Fruit fly (Drosophila melanogaster) whole organism, embryonic: Measurements from ENCODE around the gene slp1.
A peak's percentile ranks its signal among the peaks of the same experiment; 100 is the strongest.

Experiments used
- ATbp ChIP-seq: fragments of 200-800 bp; sonication (Bioruptor generic); optimal IDR thresholded peaks from 2 replicates; lab custom pipeline; 2017; ENCODE audit warnings: missing biosample characterization, mild to moderate bottlenecking, missing genetic modification characterization, missing genetic modification reagents
- CG11695 ChIP-seq: fragments of 200-800 bp; sonication (Bioruptor generic); IDR thresholded peaks from 3 replicates; pipeline ENCODE4 v1.3.6; 2022; ENCODE audit warnings: missing biosample characterization, missing genetic modification characterization
- CG14050 ChIP-seq: fragments of 200-800 bp; sonication (Bioruptor generic); IDR thresholded peaks from 3 replicates; pipeline ENCODE4 v1.3.6; 2022; ENCODE audit warnings: missing biosample characterization, missing genetic modification characterization
- CG14441 ChIP-seq: fragments of 200-800 bp; sonication (Bioruptor generic); IDR thresholded peaks from 2 replicates; pipeline ENCODE4 v1.3.6; 2022; ENCODE audit warnings: missing biosample characterization, missing genetic modification characterization
- CG17802 ChIP-seq: fragments of 200-800 bp; sonication (Bioruptor generic); optimal IDR thresholded peaks from 2 replicates; lab custom pipeline; 2018; ENCODE audit warnings: missing biosample characterization, mild to moderate bottlenecking, missing genetic modification characterization, moderate library complexity
- CG18476 ChIP-seq: fragments of 200-800 bp; sonication (Bioruptor generic); optimal IDR thresholded peaks from 2 replicates; lab custom pipeline; 2016; ENCODE audit warnings: missing biosample characterization, mild to moderate bottlenecking, missing genetic modification characterization
- CG3065 ChIP-seq: fragments of 200-800 bp; sonication (Bioruptor generic); optimal IDR thresholded peaks from 2 replicates; lab custom pipeline; 2016; ENCODE audit warnings: missing biosample characterization, missing genetic modification characterization
- CG3281 ChIP-seq: fragments of 200-800 bp; sonication (Bioruptor generic); optimal IDR thresholded peaks from 3 replicates; lab custom pipeline; 2017; ENCODE audit warnings: missing biosample characterization, mild to moderate bottlenecking, missing genetic modification characterization
- CG33557 ChIP-seq: fragments of 200-800 bp; sonication (Bioruptor generic); optimal IDR thresholded peaks from 2 replicates; lab custom pipeline; 2019; ENCODE audit warnings: missing biosample characterization, mild to moderate bottlenecking, missing genetic modification characterization, moderate library complexity
- CG34376 ChIP-seq: fragments of 200-800 bp; sonication (Bioruptor generic); optimal IDR thresholded peaks from 2 replicates; lab custom pipeline; 2018; ENCODE audit warnings: missing biosample characterization, mild to moderate bottlenecking, missing genetic modification characterization
- CG3847 ChIP-seq: fragments of 200-800 bp; sonication (Bioruptor generic); IDR thresholded peaks from 2 replicates; pipeline ENCODE4 v1.3.6; 2022; ENCODE audit warnings: missing biosample characterization, missing genetic modification characterization
- CG4707 ChIP-seq: fragments of 200-800 bp; sonication (Bioruptor generic); optimal IDR thresholded peaks from 2 replicates; lab custom pipeline; 2018; ENCODE audit warnings: missing biosample characterization, mild to moderate bottlenecking, missing genetic modification characterization, moderate library complexity
- CG5180 ChIP-seq: fragments of 200-800 bp; sonication (Bioruptor generic); optimal IDR thresholded peaks from 3 replicates; lab custom pipeline; 2017; ENCODE audit warnings: missing biosample characterization, missing genetic modification characterization, mild to moderate bottlenecking, moderate library complexity, missing genetic modification reagents
- CG7987 ChIP-seq: fragments of 200-800 bp; sonication (Bioruptor generic); optimal IDR thresholded peaks from 2 replicates; lab custom pipeline; 2018; ENCODE audit warnings: missing biosample characterization, mild to moderate bottlenecking, missing genetic modification characterization, moderate library complexity
- CG8388 ChIP-seq: fragments of 200-800 bp; sonication (Bioruptor generic); optimal IDR thresholded peaks from 2 replicates; lab custom pipeline; 2019; ENCODE audit warnings: missing biosample characterization, mild to moderate bottlenecking, missing genetic modification characterization, moderate library complexity
- CG9727 ChIP-seq: fragments of 200-800 bp; sonication (Bioruptor generic); optimal IDR thresholded peaks from 3 replicates; lab custom pipeline; 2017; ENCODE audit warnings: missing biosample characterization, mild to moderate bottlenecking, missing genetic modification characterization
- CHES-1-like ChIP-seq: fragments of 200-800 bp; sonication (Bioruptor generic); optimal IDR thresholded peaks from 2 replicates; lab custom pipeline; 2016; ENCODE audit warnings: missing biosample characterization, missing genetic modification characterization
- CoRest ChIP-seq: fragments of 200-800 bp; sonication (Bioruptor generic); optimal IDR thresholded peaks from 3 replicates; lab custom pipeline; 2018; ENCODE audit warnings: missing biosample characterization, mild to moderate bottlenecking, missing genetic modification characterization, moderate library complexity
- CrebB ChIP-seq: fragments of 200-800 bp; sonication (Bioruptor generic); optimal IDR thresholded peaks from 3 replicates; lab custom pipeline; 2018; ENCODE audit warnings: missing biosample characterization, mild to moderate bottlenecking, missing genetic modification characterization
- Ets65A ChIP-seq: fragments of 200-800 bp; sonication (Bioruptor generic); peaks from one replicate; lab custom pipeline; 2016; ENCODE audit warnings: missing biosample characterization, missing genetic modification characterization
- GATAe ChIP-seq: fragments of 200-800 bp; sonication (Bioruptor generic); conservative IDR thresholded peaks from 2 replicates; pipeline ENCODE4 v1.3.6; 2022; ENCODE audit warnings: missing biosample characterization, missing genetic modification characterization
- Hr78 ChIP-seq, 2 experiments: fragments of 200-800 bp in 1 of 2; fragments of >200 bp in 1 of 2; sonication (Bioruptor generic) in 1 of 2; optimal IDR thresholded peaks; 2 replicates each; lab custom pipeline; 2017 to 2019; ENCODE audit warnings: missing biosample characterization in 2 of 2, missing genetic modification characterization in 2 of 2, mild to moderate bottlenecking in 1 of 2, moderate library complexity in 1 of 2
- Meics ChIP-seq: fragments of 200-800 bp; sonication (Bioruptor generic); optimal IDR thresholded peaks from 2 replicates; lab custom pipeline; 2017; ENCODE audit warnings: missing biosample characterization, mild to moderate bottlenecking, missing genetic modification characterization
- Ptx1 ChIP-seq: fragments of 200-800 bp; sonication (Bioruptor generic); IDR thresholded peaks from 2 replicates; pipeline ENCODE4 v1.3.6; 2022; ENCODE audit warnings: missing biosample characterization, missing genetic modification characterization
- Rx ChIP-seq: fragments of 200-800 bp; sonication (Bioruptor generic); IDR thresholded peaks from 2 replicates; pipeline ENCODE4 v1.3.6; 2022; ENCODE audit warnings: missing biosample characterization, missing genetic modification characterization
- croc ChIP-seq: fragments of 200-800 bp; sonication (Bioruptor generic); conservative IDR thresholded peaks from 3 replicates; pipeline ENCODE4 v1.3.6; 2022; ENCODE audit warnings: missing biosample characterization, missing genetic modification characterization
- danr ChIP-seq: fragments of 200-800 bp; sonication (Bioruptor generic); IDR thresholded peaks from 2 replicates; pipeline ENCODE4 v1.3.6; 2022; ENCODE audit warnings: missing biosample characterization, missing genetic modification characterization
- dpn ChIP-seq, 2 experiments: fragments of 200-800 bp; sonication (Bioruptor generic); optimal IDR thresholded peaks; 3 replicates each; lab custom pipeline; 2016; ENCODE audit warnings: missing biosample characterization in 2 of 2, missing genetic modification characterization in 2 of 2
- esg ChIP-seq: fragments of 200-800 bp; sonication (Bioruptor generic); conservative IDR thresholded peaks from 2 replicates; pipeline ENCODE4 v1.3.6; 2022; ENCODE audit warnings: missing biosample characterization, missing genetic modification characterization
- ewg ChIP-seq: fragments of 200-800 bp; sonication (Bioruptor generic); optimal IDR thresholded peaks from 3 replicates; lab custom pipeline; 2017; ENCODE audit warnings: mild to moderate bottlenecking, missing biosample characterization, missing genetic modification reagents, missing genetic modification characterization
- exex ChIP-seq: fragments of 200-800 bp; sonication (Bioruptor generic); optimal IDR thresholded peaks from 4 replicates; lab custom pipeline; 2018; ENCODE audit warnings: missing biosample characterization, mild to moderate bottlenecking, missing genetic modification characterization, moderate library complexity
- gcm2 ChIP-seq: fragments of 200-800 bp; sonication (Bioruptor generic); optimal IDR thresholded peaks from 2 replicates; lab custom pipeline; 2016; ENCODE audit warnings: missing biosample characterization, missing genetic modification characterization
- grn ChIP-seq: fragments of 200-800 bp; sonication (Bioruptor generic); optimal IDR thresholded peaks from 3 replicates; lab custom pipeline; 2017; ENCODE audit warnings: missing biosample characterization, missing genetic modification characterization
- hkb ChIP-seq, 2 experiments: fragments of 200-800 bp in 1 of 2; fragments of >200 bp in 1 of 2; sonication (Bioruptor generic) in 1 of 2; IDR thresholded peaks in 1 of 2; optimal IDR thresholded peaks in 1 of 2; 2 replicates each; pipeline versions ENCODE4 v1.3.6 to Lab custom; 2017 to 2022; ENCODE audit warnings: missing biosample characterization in 1 of 2, missing genetic modification characterization in 1 of 2
- jigr1 ChIP-seq: fragments of 200-800 bp; sonication (Bioruptor generic); IDR thresholded peaks from 3 replicates; pipeline ENCODE4 v1.3.6; 2022; ENCODE audit warnings: missing biosample characterization, missing genetic modification characterization
- kah ChIP-seq: fragments of 200-800 bp; sonication (Bioruptor generic); optimal IDR thresholded peaks from 2 replicates; lab custom pipeline; 2018; ENCODE audit warnings: missing biosample characterization, mild to moderate bottlenecking, missing genetic modification characterization
- lola ChIP-seq, 3 experiments: fragments of >200 bp in 2 of 3; fragments of 200-800 bp in 1 of 3; sonication (Bioruptor generic) in 1 of 3; optimal IDR thresholded peaks; 2 replicates each; lab custom pipeline; 2017 to 2019; ENCODE audit warnings: missing biosample characterization in 3 of 3, missing genetic modification characterization in 3 of 3, mild to moderate bottlenecking in 1 of 3, moderate library complexity in 1 of 3
- mirr ChIP-seq: fragments of 200-800 bp; sonication (Bioruptor generic); optimal IDR thresholded peaks from 3 replicates; lab custom pipeline; 2018; ENCODE audit warnings: missing biosample characterization, mild to moderate bottlenecking, missing genetic modification characterization
- nau ChIP-seq: fragments of 200-800 bp; sonication (Bioruptor generic); optimal IDR thresholded peaks from 3 replicates; lab custom pipeline; 2017; ENCODE audit warnings: missing biosample characterization, mild to moderate bottlenecking, missing genetic modification characterization, missing genetic modification reagents
- nerfin-1 ChIP-seq: fragments of 200-800 bp; sonication (Bioruptor generic); optimal IDR thresholded peaks from 3 replicates; lab custom pipeline; 2019; ENCODE audit warnings: missing biosample characterization, mild to moderate bottlenecking, missing genetic modification characterization, moderate library complexity
- ro ChIP-seq: fragments of 200-800 bp; sonication (Bioruptor generic); IDR thresholded peaks from 2 replicates; pipeline ENCODE4 v1.3.6; 2022; ENCODE audit warnings: missing biosample characterization, missing genetic modification characterization
- sqz ChIP-seq: fragments of 200-800 bp; sonication (Bioruptor generic); optimal IDR thresholded peaks from 3 replicates; lab custom pipeline; 2018; ENCODE audit warnings: missing biosample characterization, mild to moderate bottlenecking, missing genetic modification characterization
- tx ChIP-seq: fragments of 200-800 bp; sonication (Bioruptor generic); optimal IDR thresholded peaks from 2 replicates; lab custom pipeline; 2016; ENCODE audit warnings: missing biosample characterization, missing genetic modification characterization
- wdn ChIP-seq: fragments of 200-800 bp; sonication (Bioruptor generic); IDR thresholded peaks from 2 replicates; pipeline ENCODE4 v1.3.6; 2022; ENCODE audit warnings: missing biosample characterization, missing genetic modification characterization

slp1 gene

dm6 chr2L:3789290-3790067 lies 36.0 kb upstream of the slp1 start (continued):
- TF ChIP-seq CG9727 (GFP tag; lab: Kevin White, UChicago) (peak; percentile 65), danr (GFP tag; lab: Robert Waterston, UW) (0 out of 2 replicates have a peak, but pooled peaks have one; percentile 15), Ptx1 (GFP tag; lab: Robert Waterston, UW) (peak; percentile 81), dpn (GFP tag; optimal IDR thresholded peaks at IDR 0.05; lab: Kevin White, UChicago) (peak in 1 of 2 experiments; percentile 72), CG3065 (peak; percentile 51), CG18476 (no peak), CG33557 (GFP tag; lab: Kevin White, UChicago) (peak; percentile 92), CG3281 (GFP tag; lab: Kevin White, UChicago) (no peak), CG8388 (peak; percentile 92), ro (GFP tag; lab: Robert Waterston, UW) (peak; percentile 44; the same call in 1 of the 2 replicates), CrebB (tag; lab: Kevin White, UChicago) (peak; percentile 54), jigr1 (GFP tag; lab: Robert Waterston, UW) (peak; percentile 17; the same call in 1 of the 3 replicates), CoRest (peak; percentile 88), ewg (peak; percentile 72), esg (peak; percentile 83), croc (peak; percentile 88), CHES-1-like (GFP tag; lab: Kevin White, UChicago) (no peak), CG11695 (GFP tag; lab: Robert Waterston, UW) (peak; percentile 72), lola (GFP tag; optimal IDR thresholded peaks at IDR 0.05; lab: Kevin White, UChicago) (peak in 1 of 3 experiments; percentile 80), sqz (GFP tag; lab: Kevin White, UChicago) (peak; percentile 51)

dm6 chr2L:3791629-3792028 lies 33.8 kb upstream of the slp1 start:
- peak; percentile 63 for TF ChIP-seq grn
- TF ChIP-seq Rx (GFP tag; lab: Robert Waterston, UW): no peak
- no peak for TF ChIP-seq CG17802 (tag; lab: Kevin White, UChicago)
- TF ChIP-seq hkb (optimal IDR thresholded peaks at IDR 0.05; lab: Kevin White, UChicago): no peak
- 0 out of 2 replicates have a peak, but pooled peaks have one; percentile 37 for TF ChIP-seq hkb (GFP tag; IDR thresholded peaks at IDR 0.05; lab: Robert Waterston, UW)
- TF ChIP-seq wdn (GFP tag; lab: Robert Waterston, UW): no peak
- TF ChIP-seq kah (GFP tag; lab: Kevin White, UChicago): peak; percentile 40
- peak; percentile 88 for TF ChIP-seq exex (tag; lab: Kevin White, UChicago)
- peak; percentile 62 for TF ChIP-seq CG14441 (GFP tag; lab: Robert Waterston, UW)
- TF ChIP-seq CG14050: no peak
- peak; percentile 91 for TF ChIP-seq GATAe
- TF ChIP-seq CG18476: no peak
- TF ChIP-seq CG34376 (GFP tag; lab: Kevin White, UChicago): peak; percentile 73
- TF ChIP-seq Ets65A (GFP tag; lab: Kevin White, UChicago): peak; percentile 51
- peak; percentile 38; the same call in 1 of the 3 replicates for TF ChIP-seq CG11695 (GFP tag; lab: Robert Waterston, UW)
- TF ChIP-seq nau: no peak
- TF ChIP-seq Meics: peak; percentile 88
- TF ChIP-seq tx (GFP tag; lab: Kevin White, UChicago): no peak
- TF ChIP-seq CG5180 (GFP tag; lab: Kevin White, UChicago): peak; percentile 7
- peak; percentile 3 for TF ChIP-seq CrebB (tag; lab: Kevin White, UChicago)
- peak; percentile 8 for TF ChIP-seq CG7987 (GFP tag; lab: Kevin White, UChicago)
- peak; percentile 20 for TF ChIP-seq CG4707 (GFP tag; lab: Kevin White, UChicago)
- TF ChIP-seq ATbp: peak; percentile 20
- TF ChIP-seq mirr (GFP tag; lab: Kevin White, UChicago): peak; percentile 94
- peak in 1 of 2 experiments; percentile 90 for TF ChIP-seq Hr78 (GFP tag; optimal IDR thresholded peaks at IDR 0.05; lab: Kevin White, UChicago)
- TF ChIP-seq nerfin-1 (tag; lab: Kevin White, UChicago): no peak
- TF ChIP-seq dpn (GFP tag; optimal IDR thresholded peaks at IDR 0.05; lab: Kevin White, UChicago): no peak
- TF ChIP-seq gcm2 (GFP tag; lab: Kevin White, UChicago): no peak
- TF ChIP-seq CG3847 (GFP tag; lab: Robert Waterston, UW): no peak
- TF ChIP-seq, all 482 proteins: peak for 17
